Worm (Caenorhabditis elegans): ENCODE measurements around the gene amx-1.

ce11 chrIII:3773173-3773572 lies 49.0 kb upstream of the amx-1 start, which contains the start of gene lec-4:
- TF ChIP-seq ama-1 (optimal IDR thresholded peaks at IDR 0.05), result no peak
- TF ChIP-seq ceh-13 (GFP tag; optimal IDR thresholded peaks at IDR 0.05), result no peak
- no peak for TF ChIP-seq flt-1 (GFP tag; IDR thresholded peaks at IDR 0.05)
- no peak for TF ChIP-seq sea-1 (GFP tag; conservative IDR thresholded peaks at IDR 0.05)
- no peak for TF ChIP-seq pes-1 (GFP tag; IDR thresholded peaks at IDR 0.05)
- TF ChIP-seq ceh-36 (tag; optimal IDR thresholded peaks at IDR 0.05), result no peak
- no peak for TF ChIP-seq hnd-1 (tag; optimal IDR thresholded peaks at IDR 0.05)
- no peak for TF ChIP-seq tbx-37 (GFP tag; conservative IDR thresholded peaks at IDR 0.05)
- TF ChIP-seq hmbx-1 (tag; optimal IDR thresholded peaks at IDR 0.05), result no peak
- TF ChIP-seq hmg-4 (GFP tag; optimal IDR thresholded peaks at IDR 0.05), result no peak
- TF ChIP-seq aly-1 (tag; optimal IDR thresholded peaks at IDR 0.05), result no peak
- TF ChIP-seq F13C5.2 (tag; optimal IDR thresholded peaks at IDR 0.05), result no peak
- TF ChIP-seq scrt-1 (GFP tag; IDR thresholded peaks at IDR 0.05), result no peak
- no peak for TF ChIP-seq ets-7 (tag; optimal IDR thresholded peaks at IDR 0.05)

All from whole organism, early embryonic.